Fruit fly (Drosophila melanogaster) S2 (cell line): ENCODE data around the gene NT1.

Experiments
- CG8478 ChIP-seq: fragments of >200 bp; optimal IDR thresholded peaks from 2 replicates; lab custom pipeline; 2018
- CTCF ChIP-seq, 2 experiments: fragments of >200 bp; optimal IDR thresholded peaks; 2 replicates each; lab custom pipeline; 2018

dm6 chr3L:4472768-4473167 is 35.5 kb downstream of the NT1 start, which contains the start of gene CG11349:
- TF ChIP-seq CG8478 (lab: Kevin White, UChicago) (no peak), CTCF (optimal IDR thresholded peaks at IDR 0.05; lab: Kevin White, UChicago) (no peak)
